Worm (Caenorhabditis elegans): ENCODE data around the gene exh-1.

DNA sequence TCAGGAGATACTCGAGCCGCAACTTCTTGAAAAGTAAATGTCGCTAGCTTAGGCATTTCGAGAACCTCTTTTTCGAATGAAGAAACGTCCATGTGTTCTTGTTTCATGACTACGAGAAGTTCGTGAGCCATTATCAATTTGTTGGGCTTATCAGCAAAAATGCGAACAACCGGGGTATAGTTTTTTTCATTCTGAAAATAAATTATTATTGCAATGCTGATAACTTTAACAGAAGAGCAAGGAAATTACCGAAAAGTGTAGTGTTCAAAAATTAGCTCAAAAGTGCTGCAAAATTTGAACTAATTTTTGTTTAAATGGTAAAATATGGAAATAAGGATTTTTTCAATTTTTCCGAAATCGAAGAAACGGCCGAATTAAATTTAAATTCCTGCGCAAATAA lies 44.7 kb upstream of the exh-1 start:
- TF ChIP-seq T22C8.4 (GFP tag; IDR thresholded peaks at IDR 0.05), result no peak
- TF ChIP-seq cog-1 (tag; optimal IDR thresholded peaks at IDR 0.05), result no peak
- TF ChIP-seq tab-1 (GFP tag; IDR thresholded peaks at IDR 0.05), result no peak

Data from whole organism, midembryonic.